Worm (Caenorhabditis elegans): ENCODE data around the gene H39E23.3.

Gene H39E23.3

ce11 chrV:14107511-14107910, at the start of gene H39E23.3:
H39E23.3 (plus strand) TSS chrV:14107811.
- TF ChIP-seq dao-5 (tag; optimal IDR thresholded peaks at IDR 0.05) = no peak
- no peak for TF ChIP-seq him-1 (tag; optimal IDR thresholded peaks at IDR 0.05)
- TF ChIP-seq W03F9.2 (tag; optimal IDR thresholded peaks at IDR 0.05) = no peak

ce11 chrV:14063980-14064379, 43.6 kb upstream of the H39E23.3 start:
- no peak for TF ChIP-seq him-1 (tag; optimal IDR thresholded peaks at IDR 0.05)
- no peak for TF ChIP-seq W03F9.2 (tag; optimal IDR thresholded peaks at IDR 0.05)
- no peak for TF ChIP-seq dao-5 (tag; optimal IDR thresholded peaks at IDR 0.05)

- TF ChIP-seq W03F9.2 (tag; optimal IDR thresholded peaks at IDR 0.05) (no peak), dao-5 (tag; optimal IDR thresholded peaks at IDR 0.05) (no peak), him-1 (tag; optimal IDR thresholded peaks at IDR 0.05) (no peak)
These were observed 43.2 kb upstream of the H39E23.3 start, which contains the start of gene D1086.21 for ce11 chrV:14064422-14064821. D1086.21 (plus strand) TSS chrV:14064722.

ce11 chrV:14067816-14068296, 39.8 kb upstream of the H39E23.3 start, which contains the start of gene D1086.17:
D1086.17 (plus strand) TSS chrV:14067866.
- TF ChIP-seq dao-5 (tag; optimal IDR thresholded peaks at IDR 0.05) = no peak
- no peak for TF ChIP-seq W03F9.2 (tag; optimal IDR thresholded peaks at IDR 0.05)
- no peak for TF ChIP-seq him-1 (tag; optimal IDR thresholded peaks at IDR 0.05)

ce11 chrV:14069899-14070298, 37.7 kb upstream of the H39E23.3 start:
- TF ChIP-seq W03F9.2 (tag; optimal IDR thresholded peaks at IDR 0.05) = no peak
- no peak for TF ChIP-seq him-1 (tag; optimal IDR thresholded peaks at IDR 0.05)
- no peak for TF ChIP-seq dao-5 (tag; optimal IDR thresholded peaks at IDR 0.05)

- TF ChIP-seq him-1 (tag; optimal IDR thresholded peaks at IDR 0.05) (no peak), W03F9.2 (tag; optimal IDR thresholded peaks at IDR 0.05) (no peak), dao-5 (tag; optimal IDR thresholded peaks at IDR 0.05) (no peak)
These were observed 33.5 kb upstream of the H39E23.3 start, which contains the start of gene D1086.11 for ce11 chrV:14074160-14074559. D1086.11 (plus strand) TSS chrV:14074460.

- TF ChIP-seq dao-5 (tag; optimal IDR thresholded peaks at IDR 0.05) (no peak), W03F9.2 (tag; optimal IDR thresholded peaks at IDR 0.05) (no peak), him-1 (tag; optimal IDR thresholded peaks at IDR 0.05) (no peak)
These were observed 28.1 kb upstream of the H39E23.3 start, which contains the start of gene D1086.6 for ce11 chrV:14079501-14079900. D1086.6 (plus strand) TSS chrV:14079801.

- no peak for TF ChIP-seq him-1 (tag; optimal IDR thresholded peaks at IDR 0.05)
These were observed 25.2 kb upstream of the H39E23.3 start, which contains the start of gene D1086.10 for ce11 chrV:14082453-14082852. D1086.10 (plus strand) TSS chrV:14082753.

- no peak for TF ChIP-seq him-1 (tag; optimal IDR thresholded peaks at IDR 0.05)
- no peak for TF ChIP-seq dao-5 (tag; optimal IDR thresholded peaks at IDR 0.05)
- no peak for TF ChIP-seq W03F9.2 (tag; optimal IDR thresholded peaks at IDR 0.05)
These were observed 23.6 kb upstream of the H39E23.3 start, which contains the start of gene D1086.7 for ce11 chrV:14083970-14084369. D1086.7 (plus strand) TSS chrV:14084270.

ce11 chrV:14085589-14085988, 22.0 kb upstream of the H39E23.3 start, which contains the start of gene D1086.18:
D1086.18 (plus strand) TSS chrV:14085889.
- TF ChIP-seq dao-5 (tag; optimal IDR thresholded peaks at IDR 0.05) = no peak
- TF ChIP-seq W03F9.2 (tag; optimal IDR thresholded peaks at IDR 0.05) = no peak
- TF ChIP-seq him-1 (tag; optimal IDR thresholded peaks at IDR 0.05) = no peak

ce11 chrV:14088051-14088450, 19.6 kb upstream of the H39E23.3 start, which contains the start of gene D1086.19:
D1086.19 (plus strand) TSS chrV:14088351.
- TF ChIP-seq him-1 (tag; optimal IDR thresholded peaks at IDR 0.05) = no peak
- TF ChIP-seq W03F9.2 (tag; optimal IDR thresholded peaks at IDR 0.05) = no peak
- TF ChIP-seq dao-5 (tag; optimal IDR thresholded peaks at IDR 0.05) = no peak

- TF ChIP-seq W03F9.2 (tag; optimal IDR thresholded peaks at IDR 0.05) = no peak
- no peak for TF ChIP-seq him-1 (tag; optimal IDR thresholded peaks at IDR 0.05)
- TF ChIP-seq dao-5 (tag; optimal IDR thresholded peaks at IDR 0.05) = no peak
These were observed 17.2 kb upstream of the H39E23.3 start, which contains the start of the genes D1086.5 and him-5 for ce11 chrV:14090309-14090967. D1086.5 (minus strand) TSS chrV:14090359. him-5 (plus strand) TSS chrV:14090426.

- no peak for TF ChIP-seq W03F9.2 (tag; optimal IDR thresholded peaks at IDR 0.05)
- TF ChIP-seq him-1 (tag; optimal IDR thresholded peaks at IDR 0.05) = no peak
- TF ChIP-seq dao-5 (tag; optimal IDR thresholded peaks at IDR 0.05) = no peak
These were observed 15.2 kb upstream of the H39E23.3 start, which contains the start of gene D1086.3 for ce11 chrV:14092403-14092802. D1086.3 (plus strand) TSS chrV:14092792.

- TF ChIP-seq dao-5 (tag; optimal IDR thresholded peaks at IDR 0.05) = no peak
- TF ChIP-seq him-1 (tag; optimal IDR thresholded peaks at IDR 0.05) = no peak
- no peak for TF ChIP-seq W03F9.2 (tag; optimal IDR thresholded peaks at IDR 0.05)
These were observed 13.8 kb upstream of the H39E23.3 start, which contains the start of gene D1086.8 for ce11 chrV:14093805-14094204. D1086.8 (plus strand) TSS chrV:14094105.

All from whole organism, L4/young adult.